Fruit fly (Drosophila melanogaster) whole organism, embryonic: ENCODE results near the gene rin.
A peak's percentile ranks its signal among the peaks of the same experiment; 100 is the strongest.

Source experiments
- Atf-2 ChIP-seq: fragments of 200-800 bp; sonication (Bioruptor generic); optimal IDR thresholded peaks from 2 replicates; lab custom pipeline; 2016; ENCODE audit warnings: missing biosample characterization, missing genetic modification characterization
- BEAF-32 ChIP-seq: fragments of 200-800 bp; sonication (Bioruptor generic); optimal IDR thresholded peaks from 3 replicates; lab custom pipeline; 2017; ENCODE audit warnings: missing biosample characterization, missing genetic modification characterization, mild to moderate bottlenecking, moderate library complexity, missing genetic modification reagents
- CG10267 ChIP-seq: fragments of 200-800 bp; sonication (Bioruptor generic); optimal IDR thresholded peaks from 2 replicates; lab custom pipeline; 2018; ENCODE audit warnings: missing biosample characterization, mild to moderate bottlenecking, missing genetic modification characterization, moderate library complexity
- CG10462 ChIP-seq: fragments of 200-800 bp; sonication (Bioruptor generic); optimal IDR thresholded peaks from 2 replicates; lab custom pipeline; 2016; ENCODE audit warnings: missing biosample characterization, missing genetic modification characterization
- CG10654 ChIP-seq: fragments of 200-800 bp; sonication (Bioruptor generic); optimal IDR thresholded peaks from 2 replicates; lab custom pipeline; 2016; ENCODE audit warnings: missing biosample characterization, missing genetic modification characterization
- CG14441 ChIP-seq: fragments of 200-800 bp; sonication (Bioruptor generic); IDR thresholded peaks from 2 replicates; pipeline ENCODE4 v1.3.6; 2022; ENCODE audit warnings: missing biosample characterization, missing genetic modification characterization
- CG1792 ChIP-seq: fragments of 200-800 bp; sonication (Bioruptor generic); optimal IDR thresholded peaks from 2 replicates; lab custom pipeline; 2016; ENCODE audit warnings: missing biosample characterization, missing genetic modification characterization
- CG2116 ChIP-seq: fragments of 200-800 bp; sonication (Bioruptor generic); optimal IDR thresholded peaks from 3 replicates; lab custom pipeline; 2018; ENCODE audit warnings: missing biosample characterization, mild to moderate bottlenecking, missing genetic modification characterization
- CG2199 ChIP-seq: fragments of 200-800 bp; sonication (Bioruptor generic); IDR thresholded peaks from 3 replicates; pipeline ENCODE4 v1.3.6; 2022; ENCODE audit warnings: missing biosample characterization, missing genetic modification characterization
- CG3281 ChIP-seq: fragments of 200-800 bp; sonication (Bioruptor generic); optimal IDR thresholded peaks from 3 replicates; lab custom pipeline; 2017; ENCODE audit warnings: missing biosample characterization, mild to moderate bottlenecking, missing genetic modification characterization
- CG33213 ChIP-seq: fragments of 200-800 bp; sonication (Bioruptor generic); optimal IDR thresholded peaks from 3 replicates; lab custom pipeline; 2016; ENCODE audit warnings: missing biosample characterization, missing genetic modification characterization
- CG34422 ChIP-seq: fragments of 200-800 bp; sonication (Bioruptor generic); IDR thresholded peaks from 3 replicates; pipeline ENCODE4 v1.3.6; 2022; ENCODE audit warnings: missing biosample characterization, missing genetic modification characterization
- CG8388 ChIP-seq: fragments of 200-800 bp; sonication (Bioruptor generic); optimal IDR thresholded peaks from 2 replicates; lab custom pipeline; 2019; ENCODE audit warnings: missing biosample characterization, mild to moderate bottlenecking, missing genetic modification characterization, moderate library complexity
- Dip3 ChIP-seq: fragments of 200-800 bp; sonication (Bioruptor generic); optimal IDR thresholded peaks from 3 replicates; lab custom pipeline; 2016; ENCODE audit warnings: missing biosample characterization, missing genetic modification characterization
- Dll ChIP-seq: fragments of 200-800 bp; sonication (Bioruptor generic); IDR thresholded peaks from 4 replicates; pipeline ENCODE4 v1.3.6; 2022; ENCODE audit warnings: missing biosample characterization, missing genetic modification characterization; ENCODE audit not compliant: partially characterized antibody
- Doc2 ChIP-seq: fragments of 200-800 bp; sonication (Bioruptor generic); IDR thresholded peaks from 2 replicates; pipeline ENCODE4 v1.3.6; 2022; ENCODE audit warnings: missing biosample characterization, missing genetic modification characterization
- Dp ChIP-seq: fragments of 200-800 bp; sonication (Bioruptor generic); optimal IDR thresholded peaks from 2 replicates; lab custom pipeline; 2018; ENCODE audit warnings: missing biosample characterization, mild to moderate bottlenecking, missing genetic modification characterization, moderate library complexity
- Dref ChIP-seq: fragments of 200-800 bp; sonication (Bioruptor generic); IDR thresholded peaks from 2 replicates; pipeline ENCODE4 v1.3.6; 2022; ENCODE audit warnings: missing biosample characterization, missing genetic modification characterization
- E2f2 ChIP-seq: fragments of 200-800 bp; sonication (Bioruptor generic); IDR thresholded peaks from 2 replicates; pipeline ENCODE4 v1.3.6; 2022; ENCODE audit warnings: missing biosample characterization, missing genetic modification characterization
- Fer1 ChIP-seq: fragments of 200-800 bp; sonication (Bioruptor generic); optimal IDR thresholded peaks from 2 replicates; lab custom pipeline; 2017; ENCODE audit warnings: missing biosample characterization, mild to moderate bottlenecking, missing genetic modification characterization
- H15 ChIP-seq: fragments of 200-800 bp; sonication (Bioruptor generic); IDR thresholded peaks from 3 replicates; pipeline ENCODE4 v1.3.6; 2022; ENCODE audit warnings: missing biosample characterization, missing genetic modification characterization
- HLH4C ChIP-seq: fragments of 200-800 bp; sonication (Bioruptor generic); IDR thresholded peaks from 3 replicates; pipeline ENCODE4 v1.3.6; 2022; ENCODE audit warnings: missing biosample characterization, missing genetic modification characterization; ENCODE audit not compliant: partially characterized antibody
- Hr78 ChIP-seq, 2 experiments: fragments of 200-800 bp in 1 of 2; fragments of >200 bp in 1 of 2; sonication (Bioruptor generic) in 1 of 2; optimal IDR thresholded peaks; 2 replicates each; lab custom pipeline; 2017 to 2019; ENCODE audit warnings: missing biosample characterization in 2 of 2, missing genetic modification characterization in 2 of 2, mild to moderate bottlenecking in 1 of 2, moderate library complexity in 1 of 2
- Lim3 ChIP-seq: fragments of 200-800 bp; sonication (Bioruptor generic); IDR thresholded peaks from 2 replicates; pipeline ENCODE4 v1.3.6; 2022; ENCODE audit warnings: missing biosample characterization, missing genetic modification characterization
- MBD-R2 ChIP-seq: fragments of 200-800 bp; sonication (Bioruptor generic); IDR thresholded peaks from 2 replicates; pipeline ENCODE4 v1.3.6; 2022; ENCODE audit warnings: missing biosample characterization, missing genetic modification characterization
- MESR4 ChIP-seq: fragments of 200-800 bp; sonication (Bioruptor generic); optimal IDR thresholded peaks from 2 replicates; lab custom pipeline; 2018; ENCODE audit warnings: missing biosample characterization, mild to moderate bottlenecking, missing genetic modification characterization, moderate library complexity
- Med ChIP-seq: fragments of 200-800 bp; sonication (Bioruptor generic); peaks from one replicate; lab custom pipeline; 2016; ENCODE audit warnings: missing biosample characterization, missing genetic modification characterization, mild to moderate bottlenecking, inconsistent platforms, moderate library complexity
- Myb ChIP-seq: fragments of 200-800 bp; sonication (Bioruptor generic); optimal IDR thresholded peaks from 2 replicates; lab custom pipeline; 2016; ENCODE audit warnings: missing biosample characterization, missing genetic modification characterization
- NC2β ChIP-seq: fragments of 200-800 bp; sonication (Bioruptor generic); optimal IDR thresholded peaks from 2 replicates; lab custom pipeline; 2016; ENCODE audit warnings: missing biosample characterization, missing genetic modification characterization
- Vsx1 ChIP-seq: fragments of 200-800 bp; sonication (Bioruptor generic); optimal IDR thresholded peaks from 2 replicates; lab custom pipeline; 2017; ENCODE audit warnings: missing biosample characterization, mild to moderate bottlenecking, missing genetic modification characterization, missing genetic modification reagents
- YL-1 ChIP-seq: fragments of 200-800 bp; sonication (Bioruptor generic); optimal IDR thresholded peaks from 3 replicates; lab custom pipeline; 2017; ENCODE audit warnings: missing biosample characterization, mild to moderate bottlenecking, missing genetic modification characterization
- amos ChIP-seq: fragments of 200-800 bp; sonication (Bioruptor generic); IDR thresholded peaks from 2 replicates; pipeline ENCODE4 v1.3.6; 2022; ENCODE audit warnings: missing biosample characterization, missing genetic modification characterization; ENCODE audit not compliant: partially characterized antibody
- ase ChIP-seq: fragments of 200-800 bp; sonication (Bioruptor generic); IDR thresholded peaks from 3 replicates; pipeline ENCODE4 v1.3.6; 2022; ENCODE audit warnings: missing biosample characterization, missing genetic modification characterization
- crp ChIP-seq, 2 experiments: fragments of 200-800 bp; sonication (Bioruptor generic); optimal IDR thresholded peaks; 2 replicates in 1 of 2; 3 replicates in 1 of 2; lab custom pipeline; 2017; ENCODE audit warnings: missing biosample characterization in 2 of 2, missing genetic modification characterization in 2 of 2, mild to moderate bottlenecking in 1 of 2, moderate library complexity in 1 of 2
- gfzf ChIP-seq: fragments of 200-800 bp; sonication (Bioruptor generic); optimal IDR thresholded peaks from 2 replicates; lab custom pipeline; 2016; ENCODE audit warnings: missing biosample characterization, mild to moderate bottlenecking, missing genetic modification characterization, moderate library complexity
- hbn ChIP-seq: fragments of 200-800 bp; sonication (Bioruptor generic); IDR thresholded peaks from 2 replicates; pipeline ENCODE4 v1.3.6; 2022; ENCODE audit warnings: missing biosample characterization, missing genetic modification characterization; ENCODE audit not compliant: partially characterized antibody
- nerfin-2 ChIP-seq: fragments of 200-800 bp; sonication (Bioruptor generic); IDR thresholded peaks from 2 replicates; pipeline ENCODE4 v1.3.6; 2022; ENCODE audit warnings: missing biosample characterization, missing genetic modification characterization; ENCODE audit not compliant: partially characterized antibody
- nom ChIP-seq: fragments of 200-800 bp; sonication (Bioruptor generic); optimal IDR thresholded peaks from 2 replicates; lab custom pipeline; 2017; ENCODE audit warnings: missing biosample characterization, missing genetic modification characterization, mild to moderate bottlenecking, moderate library complexity, missing genetic modification reagents
- pzg ChIP-seq: fragments of 200-800 bp; sonication (Bioruptor generic); optimal IDR thresholded peaks from 3 replicates; lab custom pipeline; 2018; ENCODE audit warnings: missing biosample characterization, mild to moderate bottlenecking, missing genetic modification characterization, moderate library complexity
- ranshi ChIP-seq: fragments of 200-800 bp; sonication (Bioruptor generic); IDR thresholded peaks from 2 replicates; pipeline ENCODE4 v1.3.6; 2022; ENCODE audit warnings: missing biosample characterization, missing genetic modification characterization
- row ChIP-seq: fragments of 200-800 bp; sonication (Bioruptor generic); IDR thresholded peaks from 3 replicates; pipeline ENCODE4 v1.3.6; 2022; ENCODE audit warnings: missing biosample characterization, missing genetic modification characterization
- sens ChIP-seq: fragments of 200-800 bp; sonication (Bioruptor generic); peaks from one replicate; lab custom pipeline; 2016; ENCODE audit warnings: missing biosample characterization, missing genetic modification characterization
- stwl ChIP-seq: fragments of 200-800 bp; sonication (Bioruptor generic); optimal IDR thresholded peaks from 3 replicates; lab custom pipeline; 2018; ENCODE audit warnings: missing biosample characterization, mild to moderate bottlenecking, missing genetic modification characterization, moderate library complexity
- zfh1 ChIP-seq: fragments of 200-800 bp; sonication (Bioruptor generic); IDR thresholded peaks from 3 replicates; pipeline ENCODE4 v1.3.6; 2022; ENCODE audit warnings: missing biosample characterization, missing genetic modification characterization

The rin gene

dm6 chr3R:13686371-13687211, 39.8 kb downstream of the rin start, which contains the start of gene omd (continued):
- TF ChIP-seq zfh1 (GFP tag; lab: Robert Waterston, UW) (peak; percentile 33; the same call in 1 of the 3 replicates), CG33213 (GFP tag; lab: Kevin White, UChicago) (peak; percentile 55), ranshi (GFP tag; lab: Robert Waterston, UW) (peak; percentile 47; the same call in 1 of the 2 replicates), Lim3 (no peak), BEAF-32 (GFP tag; lab: Kevin White, UChicago) (no peak)
- TF ChIP-seq, all 482 proteins: peak for 288

dm6 chr3R:13693753-13694152, 46.9 kb downstream of the rin start, which contains the start of gene CG14367:
Gene CG14367, plus strand, starts transcription at chr3R:13694053.
- no peak for TF ChIP-seq row (GFP tag; lab: Robert Waterston, UW)
- no peak for TF ChIP-seq CG10654
- TF ChIP-seq Fer1 (GFP tag; lab: Kevin White, UChicago), result no peak
- no peak for TF ChIP-seq CG34422 (GFP tag; lab: Robert Waterston, UW)
- TF ChIP-seq NC2β, result no peak
- TF ChIP-seq CG3281 (GFP tag; lab: Kevin White, UChicago), result no peak
- TF ChIP-seq Vsx1 (GFP tag; lab: Kevin White, UChicago), result no peak
- TF ChIP-seq H15 (GFP tag; lab: Robert Waterston, UW), result no peak
- no peak for TF ChIP-seq CG1792 (GFP tag; lab: Kevin White, UChicago)

dm6 chr3R:13699350-13699749, 52.5 kb downstream of the rin start:
- TF ChIP-seq YL-1 (GFP tag; lab: Kevin White, UChicago), result no peak
- TF ChIP-seq gfzf (GFP tag; lab: Kevin White, UChicago), result peak; percentile 30
- no peak for TF ChIP-seq CG14441 (GFP tag; lab: Robert Waterston, UW)
- 0 out of 2 replicates have a peak, but pooled peaks have one; percentile 28 for TF ChIP-seq hbn (GFP tag; lab: Robert Waterston, UW)
- TF ChIP-seq Atf-2 (GFP tag; lab: Kevin White, UChicago), result no peak
- peak; percentile 86 for TF ChIP-seq MBD-R2
- TF ChIP-seq pzg (GFP tag; lab: Kevin White, UChicago), result peak; percentile 34
- peak; percentile 48 for TF ChIP-seq E2f2 (GFP tag; lab: Robert Waterston, UW)
- TF ChIP-seq ase, result no peak
- TF ChIP-seq Dip3 (GFP tag; lab: Kevin White, UChicago), result no peak
- TF ChIP-seq Doc2, result no peak
- no peak for TF ChIP-seq nom (GFP tag; lab: Kevin White, UChicago)
- peak; percentile 80 for TF ChIP-seq CG2116 (GFP tag; lab: Kevin White, UChicago)
- TF ChIP-seq stwl (tag; lab: Kevin White, UChicago), result peak; percentile 37
- 0 out of 2 replicates have a peak, but pooled peaks have one; percentile 17 for TF ChIP-seq nerfin-2
- TF ChIP-seq amos (GFP tag; lab: Robert Waterston, UW), result no peak
- peak; percentile 93 for TF ChIP-seq CG10267 (tag; lab: Kevin White, UChicago)
- TF ChIP-seq MESR4, result peak; percentile 47
- peak; percentile 72 for TF ChIP-seq Med (GFP tag; lab: Kevin White, UChicago)
- TF ChIP-seq CG10462 (GFP tag; lab: Kevin White, UChicago), result peak; percentile 83
- TF ChIP-seq crp (GFP tag; optimal IDR thresholded peaks at IDR 0.05; lab: Kevin White, UChicago), result peak; percentile 41 to 92
- TF ChIP-seq Hr78 (GFP tag; optimal IDR thresholded peaks at IDR 0.05; lab: Kevin White, UChicago), result no peak
- peak; percentile 96 for TF ChIP-seq CG8388 (GFP tag; lab: Kevin White, UChicago)
- TF ChIP-seq sens, result peak; percentile 3
- peak; percentile 31 for TF ChIP-seq Dp (GFP tag; lab: Kevin White, UChicago)
- TF ChIP-seq Dref (GFP tag; lab: Robert Waterston, UW), result no peak
- TF ChIP-seq HLH4C (GFP tag; lab: Robert Waterston, UW), result no peak
- peak; percentile 91 for TF ChIP-seq Myb
- 0 out of 4 replicates have a peak, but pooled peaks have one; percentile 46 for TF ChIP-seq Dll (GFP tag; lab: Robert Waterston, UW)
- no peak for TF ChIP-seq CG2199 (GFP tag; lab: Robert Waterston, UW)
- TF ChIP-seq, all 482 proteins: peak for 18
